Worm (Caenorhabditis elegans) whole organism, late embryonic: Measurements from ENCODE around the gene lfi-1.

Experiments
- ceh-18 ChIP-seq: sonication (generic microtip); optimal IDR thresholded peaks from 2 replicates; lab custom pipeline; 2016; ENCODE audit warnings: missing genetic modification characterization, missing compliant biosample characterization
- dmd-4 ChIP-seq: sonication (generic microtip); optimal IDR thresholded peaks from 2 replicates; lab custom pipeline; 2016; ENCODE audit warnings: borderline replicate concordance, missing genetic modification characterization, missing compliant biosample characterization
- fkh-6 ChIP-seq: sonication (generic microtip); optimal IDR thresholded peaks from 2 replicates; lab custom pipeline; 2016; ENCODE audit warnings: missing genetic modification characterization, missing compliant biosample characterization
- hlh-13 ChIP-seq: fragments of 200-800 bp; sonication (Bioruptor generic); optimal IDR thresholded peaks from 2 replicates; lab custom pipeline; 2018; ENCODE audit warnings: mild to moderate bottlenecking, missing genetic modification characterization, missing compliant biosample characterization
- lim-6 ChIP-seq: sonication (generic microtip); optimal IDR thresholded peaks from 2 replicates; lab custom pipeline; 2016; ENCODE audit warnings: missing genetic modification characterization, missing compliant biosample characterization
- lin-11 ChIP-seq: fragments of 200-800 bp; sonication (Bioruptor generic); optimal IDR thresholded peaks from 2 replicates; lab custom pipeline; 2018; ENCODE audit warnings: mild to moderate bottlenecking, missing genetic modification characterization, missing compliant biosample characterization
- madf-2 ChIP-seq: sonication (generic microtip); optimal IDR thresholded peaks from 2 replicates; lab custom pipeline; 2017; ENCODE audit warnings: missing genetic modification characterization, missing compliant biosample characterization
- mec-3 ChIP-seq: sonication (generic microtip); optimal IDR thresholded peaks from 2 replicates; lab custom pipeline; 2016; ENCODE audit warnings: borderline replicate concordance, missing genetic modification characterization, missing compliant biosample characterization
- nhr-11 ChIP-seq: fragments of 150-350 bp; optimal IDR thresholded peaks from 2 replicates; lab custom pipeline; 2014; ENCODE audit warnings: missing biosample characterization, missing genetic modification characterization
- pqm-1 ChIP-seq: sonication (generic microtip); optimal IDR thresholded peaks from 2 replicates; lab custom pipeline; 2016; ENCODE audit warnings: missing genetic modification characterization, missing compliant biosample characterization
- sdc-2 ChIP-seq: sonication (generic microtip); optimal IDR thresholded peaks from 2 replicates; lab custom pipeline; 2016; ENCODE audit warnings: missing genotype, missing genetic modification characterization, missing compliant biosample characterization
- ttx-3 ChIP-seq: sonication (generic microtip); optimal IDR thresholded peaks from 2 replicates; lab custom pipeline; 2016; ENCODE audit warnings: missing genetic modification reagents, missing genetic modification characterization, missing compliant biosample characterization
- unc-55 ChIP-seq: sonication (generic microtip); optimal IDR thresholded peaks from 2 replicates; lab custom pipeline; 2017; ENCODE audit warnings: missing biosample characterization, missing genetic modification reagents, missing genetic modification characterization

ce11 chrX:4986354-4986753, 9.7 kb downstream of the lfi-1 start:
- TF ChIP-seq madf-2 (tag; lab: Kevin White, UChicago) (no peak), lim-6 (tag; lab: Kevin White, UChicago) (no peak), ceh-18 (tag; lab: Kevin White, UChicago) (no peak), pqm-1 (no peak), dmd-4 (tag; lab: Kevin White, UChicago) (no peak), mec-3 (tag; lab: Kevin White, UChicago) (no peak), ttx-3 (tag; lab: Kevin White, UChicago) (no peak), sdc-2 (tag; lab: Kevin White, UChicago) (no peak), nhr-11 (no peak), lin-11 (tag; lab: Kevin White, UChicago) (no peak), unc-55 (GFP tag; lab: Kevin White, UChicago) (no peak), fkh-6 (tag; lab: Kevin White, UChicago) (no peak), hlh-13 (GFP tag; lab: Kevin White, UChicago) (no peak)
